Fruit fly (Drosophila melanogaster): Measurements from ENCODE around the gene Ac76E.

DNA sequence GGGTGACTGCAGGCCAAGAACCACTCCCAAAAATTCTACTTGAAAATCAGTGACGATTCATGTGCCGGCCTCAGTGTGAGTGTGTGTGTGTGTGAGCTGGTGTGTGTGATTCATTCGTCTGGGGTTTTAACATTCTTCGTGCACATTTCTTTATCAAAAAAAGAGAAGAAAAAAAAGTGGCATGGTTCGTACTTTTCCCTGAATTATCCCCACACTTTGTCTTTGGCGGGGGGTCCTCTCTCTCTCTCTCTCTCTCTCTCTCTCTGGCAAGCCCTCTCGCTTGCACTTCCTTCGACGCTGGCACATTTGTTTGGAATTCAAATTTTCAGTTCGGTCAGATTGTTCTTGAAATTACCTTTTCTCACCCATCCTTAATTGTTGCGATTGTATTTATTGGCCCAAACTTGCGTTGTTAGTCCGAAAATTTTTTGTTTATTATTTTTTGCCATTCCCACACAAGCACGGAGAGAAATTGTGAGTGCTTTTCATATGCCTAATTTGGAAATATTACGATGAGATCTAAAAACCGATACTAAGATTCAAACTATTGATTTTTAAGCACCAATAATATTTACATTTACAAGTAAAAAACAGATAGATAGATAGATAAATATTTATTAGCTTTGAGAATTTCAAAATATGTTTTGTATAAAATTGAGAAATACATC lies 9.9 kb upstream of the Ac76E start:
- TF ChIP-seq Eip78C (GFP tag) (peak; percentile 82), CG4318 (GFP tag; optimal IDR thresholded peaks at IDR 0.05) (no peak), svp (GFP tag) (peak; percentile 38), CG6854 (GFP tag; optimal IDR thresholded peaks at IDR 0.05) (peak; percentile 30), CG8632 (GFP tag; optimal IDR thresholded peaks at IDR 0.05) (no peak), CG16779 (tag; optimal IDR thresholded peaks at IDR 0.05) (peak; percentile 32), Ets96B (tag; optimal IDR thresholded peaks at IDR 0.05) (no peak), Hr39 (GFP tag; optimal IDR thresholded peaks at IDR 0.05) (peak; percentile 35), CG8119 (GFP tag; IDR thresholded peaks at IDR 0.05) (no peak), CG3032 (tag; optimal IDR thresholded peaks at IDR 0.05) (no peak)

Measured in whole organism, prepupa.